Fruit fly (Drosophila melanogaster) whole organism, embryonic: ENCODE data around the gene Ice2.
A peak's percentile ranks its signal among the peaks of the same experiment; 100 is the strongest.

Source experiments
- Asciz ChIP-seq: fragments of 200-800 bp; sonication (Bioruptor generic); optimal IDR thresholded peaks from 2 replicates; lab custom pipeline; 2017; ENCODE audit warnings: missing biosample characterization, mild to moderate bottlenecking, missing genetic modification characterization, missing genetic modification reagents
- Bteb2 ChIP-seq: fragments of 200-800 bp; sonication (Bioruptor generic); optimal IDR thresholded peaks from 2 replicates; lab custom pipeline; 2016; ENCODE audit warnings: missing biosample characterization, missing genetic modification characterization
- CG10209 ChIP-seq: fragments of 200-800 bp; sonication (Bioruptor generic); optimal IDR thresholded peaks from 3 replicates; lab custom pipeline; 2017; ENCODE audit warnings: missing biosample characterization, mild to moderate bottlenecking, missing genetic modification characterization, missing genetic modification reagents
- CG1024 ChIP-seq: fragments of 200-800 bp; sonication (Bioruptor generic); IDR thresholded peaks from 2 replicates; pipeline ENCODE4 v1.3.6; 2022; ENCODE audit warnings: missing biosample characterization, missing genetic modification characterization
- CG10274 ChIP-seq: fragments of 200-800 bp; sonication (Bioruptor generic); optimal IDR thresholded peaks from 3 replicates; lab custom pipeline; 2017; ENCODE audit warnings: missing biosample characterization, mild to moderate bottlenecking, missing genetic modification characterization
- CG10565 ChIP-seq: fragments of 200-800 bp; sonication (Bioruptor generic); optimal IDR thresholded peaks from 3 replicates; lab custom pipeline; 2016; ENCODE audit warnings: missing biosample characterization, mild to moderate bottlenecking, missing genetic modification characterization
- CG11247 ChIP-seq: fragments of 200-800 bp; sonication (Bioruptor generic); IDR thresholded peaks from 2 replicates; pipeline ENCODE4 v1.3.6; 2022; ENCODE audit warnings: missing biosample characterization, missing genetic modification characterization
- CG11560 ChIP-seq: fragments of 200-800 bp; sonication (Bioruptor generic); IDR thresholded peaks from 3 replicates; pipeline ENCODE4 v1.3.6; 2022; ENCODE audit warnings: missing biosample characterization, missing genetic modification characterization
- CG12071 ChIP-seq: fragments of 200-800 bp; sonication (Bioruptor generic); optimal IDR thresholded peaks from 3 replicates; lab custom pipeline; 2018; ENCODE audit warnings: missing biosample characterization, mild to moderate bottlenecking, missing genetic modification characterization
- CG13296 ChIP-seq: fragments of 200-800 bp; sonication (Bioruptor generic); optimal IDR thresholded peaks from 3 replicates; lab custom pipeline; 2018; ENCODE audit warnings: missing biosample characterization, mild to moderate bottlenecking, missing genetic modification characterization
- CG13424 ChIP-seq: fragments of 200-800 bp; sonication (Bioruptor generic); optimal IDR thresholded peaks from 2 replicates; lab custom pipeline; 2019; ENCODE audit warnings: missing biosample characterization, mild to moderate bottlenecking, missing genetic modification characterization, moderate library complexity
- CG13775 ChIP-seq: fragments of 200-800 bp; sonication (Bioruptor generic); optimal IDR thresholded peaks from 3 replicates; lab custom pipeline; 2017; ENCODE audit warnings: missing biosample characterization, mild to moderate bottlenecking, missing genetic modification characterization
- CG15696 ChIP-seq: fragments of 200-800 bp; sonication (Bioruptor generic); optimal IDR thresholded peaks from 2 replicates; lab custom pipeline; 2019; ENCODE audit warnings: missing biosample characterization, mild to moderate bottlenecking, missing genetic modification characterization, moderate library complexity
- CG17568 ChIP-seq: fragments of 200-800 bp; sonication (Bioruptor generic); optimal IDR thresholded peaks from 2 replicates; lab custom pipeline; 2018; ENCODE audit warnings: missing biosample characterization, mild to moderate bottlenecking, missing genetic modification characterization, moderate library complexity
- CG2712 ChIP-seq: fragments of 200-800 bp; optimal IDR thresholded peaks from 3 replicates; lab custom pipeline; 2019; ENCODE audit warnings: missing biosample characterization, mild to moderate bottlenecking, missing genetic modification characterization, moderate library complexity
- CG31224 ChIP-seq: fragments of 200-800 bp; sonication (Bioruptor generic); IDR thresholded peaks from 2 replicates; pipeline ENCODE4 v1.3.6; 2022; ENCODE audit warnings: missing biosample characterization, missing genetic modification characterization
- CG3163 ChIP-seq: fragments of 200-800 bp; sonication (Bioruptor generic); optimal IDR thresholded peaks from 3 replicates; lab custom pipeline; 2016; ENCODE audit warnings: missing biosample characterization, missing genetic modification characterization
- CG32532 ChIP-seq: fragments of 200-800 bp; sonication (Bioruptor generic); IDR thresholded peaks from 2 replicates; pipeline ENCODE4 v1.3.6; 2022; ENCODE audit warnings: missing biosample characterization, missing genetic modification characterization
- CG3281 ChIP-seq: fragments of 200-800 bp; sonication (Bioruptor generic); optimal IDR thresholded peaks from 3 replicates; lab custom pipeline; 2017; ENCODE audit warnings: missing biosample characterization, mild to moderate bottlenecking, missing genetic modification characterization
- CG34422 ChIP-seq: fragments of 200-800 bp; sonication (Bioruptor generic); IDR thresholded peaks from 3 replicates; pipeline ENCODE4 v1.3.6; 2022; ENCODE audit warnings: missing biosample characterization, missing genetic modification characterization
- CG3995 ChIP-seq: fragments of 200-800 bp; sonication (Bioruptor generic); optimal IDR thresholded peaks from 3 replicates; lab custom pipeline; 2016; ENCODE audit warnings: missing biosample characterization, missing genetic modification characterization
- CG4328 ChIP-seq: fragments of 200-800 bp; sonication (Bioruptor generic); optimal IDR thresholded peaks from 3 replicates; lab custom pipeline; 2017; ENCODE audit warnings: missing biosample characterization, missing genetic modification reagents, missing genetic modification characterization
- CG6654 ChIP-seq: fragments of 200-800 bp; sonication (Bioruptor generic); optimal IDR thresholded peaks from 2 replicates; lab custom pipeline; 2017; ENCODE audit warnings: missing biosample characterization, mild to moderate bottlenecking, missing genetic modification characterization
- CG6765 ChIP-seq: fragments of 200-800 bp; sonication (Bioruptor generic); optimal IDR thresholded peaks from 3 replicates; lab custom pipeline; 2017; ENCODE audit warnings: missing biosample characterization, mild to moderate bottlenecking, missing genetic modification characterization
- CG7271 ChIP-seq: fragments of 200-800 bp; sonication (Bioruptor generic); optimal IDR thresholded peaks from 2 replicates; lab custom pipeline; 2018; ENCODE audit warnings: missing biosample characterization, mild to moderate bottlenecking, missing genetic modification characterization, moderate library complexity
- CG7556 ChIP-seq: fragments of 200-800 bp; sonication (Bioruptor generic); optimal IDR thresholded peaks from 2 replicates; lab custom pipeline; 2017; ENCODE audit warnings: missing biosample characterization, mild to moderate bottlenecking, missing genetic modification characterization
- CG7786 ChIP-seq: fragments of 200-800 bp; sonication (Bioruptor generic); optimal IDR thresholded peaks from 2 replicates; lab custom pipeline; 2016; ENCODE audit warnings: missing biosample characterization, missing genetic modification characterization
- Dek ChIP-seq: fragments of 200-800 bp; sonication (Bioruptor generic); optimal IDR thresholded peaks from 3 replicates; lab custom pipeline; 2019; ENCODE audit warnings: missing biosample characterization, mild to moderate bottlenecking, missing genetic modification characterization, moderate library complexity
- Lpt ChIP-seq: fragments of >200 bp; optimal IDR thresholded peaks from 2 replicates; lab custom pipeline; 2018; ENCODE audit warnings: missing biosample characterization, missing genetic modification characterization
- NfI ChIP-seq: fragments of 200-800 bp; sonication (Bioruptor generic); optimal IDR thresholded peaks from 3 replicates; lab custom pipeline; 2018; ENCODE audit warnings: missing biosample characterization, mild to moderate bottlenecking, missing genetic modification characterization, moderate library complexity
- Rfx ChIP-seq: fragments of 200-800 bp; sonication (Bioruptor generic); IDR thresholded peaks from 2 replicates; pipeline ENCODE4 v1.3.6; 2022; ENCODE audit warnings: missing biosample characterization, missing genetic modification characterization
- Ssrp ChIP-seq: fragments of 200-800 bp; sonication (Bioruptor generic); optimal IDR thresholded peaks from 2 replicates; lab custom pipeline; 2018; ENCODE audit warnings: missing biosample characterization, mild to moderate bottlenecking, missing genetic modification characterization, moderate library complexity
- az2 ChIP-seq: fragments of 200-800 bp; sonication (Bioruptor generic); optimal IDR thresholded peaks from 3 replicates; lab custom pipeline; 2016; ENCODE audit warnings: missing biosample characterization, missing genetic modification characterization
- cas ChIP-seq: fragments of 200-800 bp; sonication (Bioruptor generic); IDR thresholded peaks from 2 replicates; pipeline ENCODE4 v1.3.6; 2022; ENCODE audit warnings: missing biosample characterization, missing genetic modification characterization
- fd96Cb ChIP-seq: fragments of 200-800 bp; sonication (Bioruptor generic); optimal IDR thresholded peaks from 2 replicates; lab custom pipeline; 2018; ENCODE audit warnings: missing biosample characterization, mild to moderate bottlenecking, missing genetic modification characterization, moderate library complexity
- fu2 ChIP-seq: fragments of 200-800 bp; sonication (Bioruptor generic); optimal IDR thresholded peaks from 2 replicates; lab custom pipeline; 2016; ENCODE audit warnings: missing biosample characterization, missing genetic modification characterization
- gce ChIP-seq: fragments of 200-800 bp; sonication (Bioruptor generic); IDR thresholded peaks from 3 replicates; pipeline ENCODE4 v1.3.6; 2022; ENCODE audit warnings: missing biosample characterization, missing genetic modification characterization
- gcm ChIP-seq: fragments of 200-800 bp; sonication (Bioruptor generic); optimal IDR thresholded peaks from 2 replicates; lab custom pipeline; 2019; ENCODE audit warnings: missing biosample characterization, mild to moderate bottlenecking, missing genetic modification characterization, moderate library complexity
- hkb ChIP-seq, 2 experiments: fragments of 200-800 bp in 1 of 2; fragments of >200 bp in 1 of 2; sonication (Bioruptor generic) in 1 of 2; IDR thresholded peaks in 1 of 2; optimal IDR thresholded peaks in 1 of 2; 2 replicates each; pipeline versions ENCODE4 v1.3.6 to Lab custom; 2017 to 2022; ENCODE audit warnings: missing biosample characterization in 1 of 2, missing genetic modification characterization in 1 of 2
- jumu ChIP-seq: fragments of 200-800 bp; sonication (Bioruptor generic); optimal IDR thresholded peaks from 3 replicates; lab custom pipeline; 2016; ENCODE audit warnings: missing biosample characterization, missing genetic modification characterization
- lola ChIP-seq, 3 experiments: fragments of >200 bp in 2 of 3; fragments of 200-800 bp in 1 of 3; sonication (Bioruptor generic) in 1 of 3; optimal IDR thresholded peaks; 2 replicates each; lab custom pipeline; 2017 to 2019; ENCODE audit warnings: missing biosample characterization in 3 of 3, missing genetic modification characterization in 3 of 3, mild to moderate bottlenecking in 1 of 3, moderate library complexity in 1 of 3
- mld ChIP-seq: fragments of 200-800 bp; sonication (Bioruptor generic); IDR thresholded peaks from 3 replicates; pipeline ENCODE4 v1.3.6; 2022; ENCODE audit warnings: missing biosample characterization, missing genetic modification characterization; ENCODE audit not compliant: partially characterized antibody
- nmo ChIP-seq: fragments of 200-800 bp; sonication (Bioruptor generic); optimal IDR thresholded peaks from 2 replicates; lab custom pipeline; 2018; ENCODE audit warnings: missing biosample characterization, mild to moderate bottlenecking, missing genetic modification characterization, moderate library complexity
- oc ChIP-seq: fragments of 200-800 bp; sonication (Bioruptor generic); optimal IDR thresholded peaks from 2 replicates; lab custom pipeline; 2018; ENCODE audit warnings: missing biosample characterization, mild to moderate bottlenecking, missing genetic modification characterization, moderate library complexity
- row ChIP-seq: fragments of 200-800 bp; sonication (Bioruptor generic); IDR thresholded peaks from 3 replicates; pipeline ENCODE4 v1.3.6; 2022; ENCODE audit warnings: missing biosample characterization, missing genetic modification characterization
- run ChIP-seq: fragments of 200-800 bp; sonication (Bioruptor generic); optimal IDR thresholded peaks from 3 replicates; lab custom pipeline; 2018; ENCODE audit warnings: missing biosample characterization, mild to moderate bottlenecking, missing genetic modification characterization
- sd ChIP-seq: fragments of 200-800 bp; sonication (Bioruptor generic); optimal IDR thresholded peaks from 3 replicates; lab custom pipeline; 2018; ENCODE audit warnings: missing biosample characterization, mild to moderate bottlenecking, missing genetic modification characterization, moderate library complexity
- sens ChIP-seq: fragments of 200-800 bp; sonication (Bioruptor generic); peaks from one replicate; lab custom pipeline; 2016; ENCODE audit warnings: missing biosample characterization, missing genetic modification characterization

Gene Ice2

dm6 chr3R:21111964-21112740 lies 17.9 kb upstream of the Ice2 start (continued):
- TF ChIP-seq cas (no peak), CG7786 (GFP tag; lab: Kevin White, UChicago) (peak; percentile 23), CG13775 (GFP tag; lab: Kevin White, UChicago) (peak; percentile 9), CG4328 (peak; percentile 2), CG6654 (GFP tag; lab: Kevin White, UChicago) (no peak), Ssrp (tag; lab: Kevin White, UChicago) (peak; percentile 19), nmo (peak; percentile 31), Bteb2 (peak; percentile 15), CG17568 (GFP tag; lab: Kevin White, UChicago) (peak; percentile 44), CG1024 (GFP tag; lab: Robert Waterston, UW) (no peak), gce (GFP tag; lab: Robert Waterston, UW) (0 out of 3 replicates have a peak, but pooled peaks have one; percentile 42), az2 (GFP tag; lab: Kevin White, UChicago) (peak; percentile 34), run (tag; lab: Kevin White, UChicago) (peak; percentile 39), CG13424 (tag; lab: Kevin White, UChicago) (peak; percentile 45), CG31224 (peak; percentile 36; the same call in 1 of the 2 replicates), CG7556 (GFP tag; lab: Kevin White, UChicago) (no peak), row (GFP tag; lab: Robert Waterston, UW) (peak; percentile 65), Dek (tag; lab: Kevin White, UChicago) (peak; percentile 23), CG3163 (peak; percentile 72), NfI (GFP tag; lab: Kevin White, UChicago) (peak; percentile 41), CG12071 (no peak), gcm (GFP tag; lab: Kevin White, UChicago) (peak; percentile 55), CG2712 (tag; lab: Kevin White, UChicago) (peak; percentile 24), CG10565 (GFP tag; lab: Kevin White, UChicago) (no peak), CG6765 (peak; percentile 11), CG11560 (tag; lab: Robert Waterston, UW) (no peak), CG15696 (tag; lab: Kevin White, UChicago) (no peak), sens (GFP tag; lab: Kevin White, UChicago) (peak; percentile 87), Asciz (peak; percentile 38), hkb (optimal IDR thresholded peaks at IDR 0.05; lab: Kevin White, UChicago) (no peak), hkb (GFP tag; IDR thresholded peaks at IDR 0.05; lab: Robert Waterston, UW) (peak; percentile 50; the same call in 1 of the 2 replicates), fd96Cb (peak; percentile 28), Rfx (GFP tag; lab: Robert Waterston, UW) (peak; percentile 51), CG7271 (no peak), CG10274 (peak; percentile 11), sd (no peak), mld (GFP tag; lab: Robert Waterston, UW) (no peak), CG10209 (GFP tag; lab: Kevin White, UChicago) (peak; percentile 13)

DNA sequence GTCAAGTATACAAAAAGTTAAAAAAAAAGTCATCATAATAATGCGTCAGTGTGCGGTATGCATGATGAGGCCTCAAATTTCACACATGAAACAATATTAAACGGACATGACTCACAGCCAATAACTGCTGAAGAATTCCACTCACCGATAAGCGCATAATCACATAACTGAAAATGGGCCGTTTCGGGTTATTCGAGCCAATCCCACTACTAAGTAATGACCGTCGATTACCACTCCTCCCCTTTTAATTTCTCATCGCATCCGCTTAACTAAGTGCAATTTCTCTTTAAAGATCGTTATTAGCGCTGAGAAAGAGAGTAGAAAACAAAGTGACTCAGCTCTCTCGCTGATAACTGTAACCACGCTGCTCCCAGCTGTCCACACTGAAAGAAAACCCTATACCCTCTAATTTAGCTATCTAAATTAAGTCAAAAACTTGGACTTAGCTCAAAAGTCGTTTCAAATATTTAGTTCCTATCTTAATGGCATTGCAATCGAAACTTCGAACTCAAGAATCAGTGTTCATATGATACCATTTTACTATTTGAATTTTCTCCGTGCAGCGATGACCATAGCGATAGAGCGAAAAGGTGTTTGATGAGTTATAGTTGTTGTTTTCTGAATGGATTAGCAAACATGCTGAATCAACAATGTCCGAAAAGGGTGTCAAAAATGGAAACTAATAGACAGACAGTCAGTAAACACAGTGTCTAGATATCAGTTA lies 17.1 kb upstream of the Ice2 start:
- TF ChIP-seq oc (peak; percentile 91), Lpt (GFP tag; lab: Kevin White, UChicago) (no peak), fu2 (GFP tag; lab: Kevin White, UChicago) (peak; percentile 86), CG34422 (peak; percentile 88), jumu (peak; percentile 90), CG32532 (peak; percentile 91), CG11247 (GFP tag; lab: Robert Waterston, UW) (peak; percentile 81), CG3995 (GFP tag; lab: Kevin White, UChicago) (peak; percentile 39), CG3281 (GFP tag; lab: Kevin White, UChicago) (peak; percentile 85), CG13296 (GFP tag; lab: Kevin White, UChicago) (peak; percentile 79), CG13775 (GFP tag; lab: Kevin White, UChicago) (peak; percentile 72), lola (GFP tag; optimal IDR thresholded peaks at IDR 0.05; lab: Kevin White, UChicago) (peak in 1 of 3 experiments; percentile 73), sd (peak; percentile 81)
